Fruit fly (Drosophila melanogaster) whole organism, wandering third instar larva: ENCODE data around the gene PIP82.
A peak's percentile ranks its signal among the peaks of the same experiment; 100 is the strongest.

ENCODE experiments used
- CG32264 ChIP-seq: fragments of 200-800 bp; sonication (Bioruptor generic); optimal IDR thresholded peaks from 2 replicates; lab custom pipeline; 2016; ENCODE audit warnings: missing biosample characterization, missing genetic modification characterization
- Hr83 ChIP-seq: fragments of 200-300 bp; sonication (Bioruptor generic); optimal IDR thresholded peaks from 2 replicates; lab custom pipeline; 2016; ENCODE audit warnings: missing biosample characterization, mild to moderate bottlenecking, missing genetic modification characterization, moderate library complexity; ENCODE audit not compliant: poor library complexity, severe bottlenecking
- OdsH ChIP-seq: fragments of 200-800 bp; sonication (Bioruptor generic); optimal IDR thresholded peaks from 2 replicates; lab custom pipeline; 2016; ENCODE audit warnings: missing biosample characterization, mild to moderate bottlenecking, missing genetic modification characterization
- Sp1 ChIP-seq: fragments of 200-800 bp; sonication (Bioruptor generic); optimal IDR thresholded peaks from 3 replicates; lab custom pipeline; 2019; ENCODE audit warnings: missing biosample characterization, mild to moderate bottlenecking, missing genetic modification characterization, moderate library complexity
- br ChIP-seq: fragments of 200-800 bp; sonication (Bioruptor generic); optimal IDR thresholded peaks from 2 replicates; lab custom pipeline; 2016; ENCODE audit warnings: missing biosample characterization, missing genetic modification characterization
- dsf ChIP-seq: sonication (Bioruptor generic); optimal IDR thresholded peaks from 2 replicates; lab custom pipeline; 2016; ENCODE audit warnings: missing biosample characterization, missing genetic modification characterization, borderline replicate concordance
- fru ChIP-seq: fragments of 200-800 bp; sonication (Bioruptor generic); optimal IDR thresholded peaks from 3 replicates; lab custom pipeline; 2016; ENCODE audit warnings: missing biosample characterization, mild to moderate bottlenecking, missing genetic modification characterization
- h ChIP-seq: fragments of 200-800 bp; sonication (Bioruptor generic); optimal IDR thresholded peaks from 3 replicates; lab custom pipeline; 2016; ENCODE audit warnings: missing biosample characterization, mild to moderate bottlenecking, missing genetic modification characterization
- psq ChIP-seq: fragments of 200-800 bp; sonication (Bioruptor generic); optimal IDR thresholded peaks from 3 replicates; lab custom pipeline; 2017; ENCODE audit warnings: missing biosample characterization, mild to moderate bottlenecking, missing genetic modification characterization, moderate library complexity
- usp ChIP-seq: fragments of >200 bp; optimal IDR thresholded peaks from 2 replicates; lab custom pipeline; 2017; ENCODE audit warnings: missing biosample characterization, missing genetic modification characterization

DNA sequence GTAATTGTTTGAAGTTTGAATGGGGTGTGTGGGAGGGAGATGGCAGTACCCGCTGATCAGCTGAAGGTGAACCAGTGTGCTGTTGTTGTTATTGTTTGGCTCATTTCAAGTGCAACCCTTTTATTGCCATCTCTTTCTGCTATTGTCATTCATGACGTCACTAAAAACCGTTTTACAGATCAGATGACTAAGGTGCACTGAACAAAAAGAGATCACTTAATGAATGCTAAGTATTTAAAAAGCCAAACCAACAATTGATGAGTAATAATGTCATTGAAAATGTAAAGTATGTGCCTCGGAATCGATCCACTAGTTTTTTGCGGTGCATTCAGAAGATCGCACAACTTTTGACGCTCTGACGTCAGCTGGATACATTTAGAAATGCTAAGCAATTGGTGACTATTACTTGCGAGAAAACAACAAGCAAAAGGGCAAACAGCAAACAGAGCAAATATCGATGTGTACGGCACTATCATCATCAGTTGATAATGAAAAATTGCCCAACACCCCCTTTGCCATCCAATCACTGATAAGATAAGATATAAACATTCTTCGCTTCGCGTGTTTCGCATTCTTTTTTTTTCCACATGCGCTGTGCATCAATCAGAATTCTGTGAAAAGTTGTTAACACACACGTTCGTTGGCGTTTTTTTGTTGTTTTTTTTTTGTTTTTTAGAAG is 45.3 kb upstream of the PIP82 start:
- TF ChIP-seq dsf (GFP tag; lab: Kevin White, UChicago): no peak
- TF ChIP-seq Hr83 (GFP tag; lab: Kevin White, UChicago): no peak
- TF ChIP-seq psq: no peak
- no peak for TF ChIP-seq CG32264 (GFP tag; lab: Kevin White, UChicago)
- peak; percentile 16 for TF ChIP-seq Sp1 (GFP tag; lab: Kevin White, UChicago)
- peak; percentile 21 for TF ChIP-seq OdsH (GFP tag; lab: Kevin White, UChicago)
- TF ChIP-seq h (GFP tag; lab: Kevin White, UChicago): peak; percentile 55
- TF ChIP-seq br: peak; percentile 18
- TF ChIP-seq usp (GFP tag; lab: Kevin White, UChicago): no peak
- TF ChIP-seq fru (GFP tag; lab: Kevin White, UChicago): peak; percentile 61
